Worm (Caenorhabditis elegans) whole organism, L4 larva: ENCODE results near the gene set-8.

Experiments
- nhr-111 ChIP-seq: fragments of 200-800 bp; sonication (Bioruptor generic); optimal IDR thresholded peaks from 2 replicates; lab custom pipeline; 2018; ENCODE audit warnings: mild to moderate bottlenecking, missing genetic modification characterization, missing compliant biosample characterization
- sdz-12 ChIP-seq: fragments of 200-800 bp; sonication (Bioruptor generic); optimal IDR thresholded peaks from 2 replicates; lab custom pipeline; 2018; ENCODE audit warnings: mild to moderate bottlenecking, missing genetic modification characterization, missing compliant biosample characterization

ce11 chrX:13462519-13462918 lies 16.0 kb downstream of the set-8 start, which contains the start of gene F02D10.3:
- TF ChIP-seq sdz-12 (GFP tag; lab: Kevin White, UChicago) (no peak), nhr-111 (GFP tag; lab: Kevin White, UChicago) (no peak)
